Fruit fly (Drosophila melanogaster) whole organism, embryonic: ENCODE results near the gene CG5973.
A peak's percentile ranks its signal among the peaks of the same experiment; 100 is the strongest.

Experiments
- B-H2 ChIP-seq: fragments of 200-800 bp; sonication (Bioruptor generic); optimal IDR thresholded peaks from 2 replicates; lab custom pipeline; 2018; ENCODE audit warnings: missing biosample characterization, mild to moderate bottlenecking, missing genetic modification characterization
- BEAF-32 ChIP-seq: fragments of 200-800 bp; sonication (Bioruptor generic); optimal IDR thresholded peaks from 3 replicates; lab custom pipeline; 2017; ENCODE audit warnings: missing biosample characterization, missing genetic modification characterization, mild to moderate bottlenecking, moderate library complexity, missing genetic modification reagents
- BtbVII ChIP-seq: fragments of 200-800 bp; sonication (Bioruptor generic); optimal IDR thresholded peaks from 3 replicates; lab custom pipeline; 2017; ENCODE audit warnings: missing biosample characterization, mild to moderate bottlenecking, missing genetic modification characterization
- Bteb2 ChIP-seq: fragments of 200-800 bp; sonication (Bioruptor generic); optimal IDR thresholded peaks from 2 replicates; lab custom pipeline; 2016; ENCODE audit warnings: missing biosample characterization, missing genetic modification characterization
- CG10267 ChIP-seq: fragments of 200-800 bp; sonication (Bioruptor generic); optimal IDR thresholded peaks from 2 replicates; lab custom pipeline; 2018; ENCODE audit warnings: missing biosample characterization, mild to moderate bottlenecking, missing genetic modification characterization, moderate library complexity
- CG10462 ChIP-seq: fragments of 200-800 bp; sonication (Bioruptor generic); optimal IDR thresholded peaks from 2 replicates; lab custom pipeline; 2016; ENCODE audit warnings: missing biosample characterization, missing genetic modification characterization
- CG10543 ChIP-seq: fragments of 200-800 bp; sonication (Bioruptor generic); optimal IDR thresholded peaks from 3 replicates; lab custom pipeline; 2017; ENCODE audit warnings: missing biosample characterization, mild to moderate bottlenecking, missing genetic modification characterization, moderate library complexity
- CG10654 ChIP-seq: fragments of 200-800 bp; sonication (Bioruptor generic); optimal IDR thresholded peaks from 2 replicates; lab custom pipeline; 2016; ENCODE audit warnings: missing biosample characterization, missing genetic modification characterization
- CG10959 ChIP-seq: fragments of 200-800 bp; sonication (Bioruptor generic); IDR thresholded peaks from 2 replicates; pipeline ENCODE4 v1.3.6; 2022; ENCODE audit warnings: missing biosample characterization, missing genetic modification characterization
- CG11085 ChIP-seq: fragments of 200-800 bp; sonication (Bioruptor generic); IDR thresholded peaks from 2 replicates; pipeline ENCODE4 v1.3.6; 2022; ENCODE audit warnings: missing biosample characterization, missing genetic modification characterization
- CG12769 ChIP-seq: fragments of 200-800 bp; sonication (Bioruptor generic); optimal IDR thresholded peaks from 2 replicates; lab custom pipeline; 2019; ENCODE audit warnings: missing biosample characterization, mild to moderate bottlenecking, missing genetic modification characterization, moderate library complexity
- CG14441 ChIP-seq: fragments of 200-800 bp; sonication (Bioruptor generic); IDR thresholded peaks from 2 replicates; pipeline ENCODE4 v1.3.6; 2022; ENCODE audit warnings: missing biosample characterization, missing genetic modification characterization
- CG14667 ChIP-seq: fragments of 200-800 bp; sonication (Bioruptor generic); IDR thresholded peaks from 2 replicates; pipeline ENCODE4 v1.3.6; 2022; ENCODE audit warnings: missing biosample characterization, missing genetic modification characterization
- CG15514 ChIP-seq: fragments of 200-800 bp; sonication (Bioruptor generic); optimal IDR thresholded peaks from 3 replicates; lab custom pipeline; 2017; ENCODE audit warnings: missing biosample characterization, missing genetic modification characterization, mild to moderate bottlenecking, moderate library complexity, missing genetic modification reagents
- CG15696 ChIP-seq: fragments of 200-800 bp; sonication (Bioruptor generic); optimal IDR thresholded peaks from 2 replicates; lab custom pipeline; 2019; ENCODE audit warnings: missing biosample characterization, mild to moderate bottlenecking, missing genetic modification characterization, moderate library complexity
- CG1647 ChIP-seq: fragments of 200-800 bp; sonication (Bioruptor generic); optimal IDR thresholded peaks from 3 replicates; lab custom pipeline; 2016; ENCODE audit warnings: missing biosample characterization, missing genetic modification characterization
- CG17385 ChIP-seq: fragments of 200-800 bp; sonication (Bioruptor generic); optimal IDR thresholded peaks from 3 replicates; lab custom pipeline; 2018; ENCODE audit warnings: missing biosample characterization, mild to moderate bottlenecking, missing genetic modification characterization
- CG30020 ChIP-seq: fragments of 200-800 bp; optimal IDR thresholded peaks from 2 replicates; lab custom pipeline; 2019; ENCODE audit warnings: missing biosample characterization, mild to moderate bottlenecking, missing genetic modification characterization, moderate library complexity
- CG31441 ChIP-seq: fragments of 200-800 bp; sonication (Bioruptor generic); IDR thresholded peaks from 2 replicates; pipeline ENCODE4 v1.3.6; 2022; ENCODE audit warnings: missing biosample characterization, missing genetic modification characterization
- CG32532 ChIP-seq: fragments of 200-800 bp; sonication (Bioruptor generic); IDR thresholded peaks from 2 replicates; pipeline ENCODE4 v1.3.6; 2022; ENCODE audit warnings: missing biosample characterization, missing genetic modification characterization
- CG33557 ChIP-seq: fragments of 200-800 bp; sonication (Bioruptor generic); optimal IDR thresholded peaks from 2 replicates; lab custom pipeline; 2019; ENCODE audit warnings: missing biosample characterization, mild to moderate bottlenecking, missing genetic modification characterization, moderate library complexity
- CG3995 ChIP-seq: fragments of 200-800 bp; sonication (Bioruptor generic); optimal IDR thresholded peaks from 3 replicates; lab custom pipeline; 2016; ENCODE audit warnings: missing biosample characterization, missing genetic modification characterization
- CG4854 ChIP-seq: fragments of 200-800 bp; sonication (Bioruptor generic); optimal IDR thresholded peaks from 2 replicates; lab custom pipeline; 2016; ENCODE audit warnings: missing biosample characterization, missing genetic modification characterization, inconsistent platforms
- CG8290 ChIP-seq, 3 experiments: fragments of 200-800 bp; sonication (Bioruptor generic); optimal IDR thresholded peaks; 2 replicates each; lab custom pipeline; 2016 to 2019; ENCODE audit warnings: missing biosample characterization in 3 of 3, missing genetic modification characterization in 3 of 3, mild to moderate bottlenecking in 2 of 3, moderate library complexity in 1 of 3
- CG8478 ChIP-seq: fragments of >200 bp; optimal IDR thresholded peaks from 2 replicates; lab custom pipeline; 2018
- Dbx ChIP-seq: fragments of 200-800 bp; sonication (Bioruptor generic); IDR thresholded peaks from 3 replicates; pipeline ENCODE4 v1.3.6; 2022; ENCODE audit warnings: missing biosample characterization, missing genetic modification characterization
- Gsc ChIP-seq: fragments of 200-800 bp; sonication (Bioruptor generic); IDR thresholded peaks from 2 replicates; pipeline ENCODE4 v1.3.6; 2022; ENCODE audit warnings: missing biosample characterization, missing genetic modification characterization
- HLHmδ ChIP-seq: fragments of 200-800 bp; sonication (Bioruptor generic); optimal IDR thresholded peaks from 2 replicates; lab custom pipeline; 2018; ENCODE audit warnings: missing biosample characterization, mild to moderate bottlenecking, missing genetic modification characterization, moderate library complexity
- HmgZ ChIP-seq: fragments of 200-800 bp; sonication (Bioruptor generic); optimal IDR thresholded peaks from 2 replicates; lab custom pipeline; 2018; ENCODE audit warnings: missing biosample characterization, mild to moderate bottlenecking, missing genetic modification characterization
- Kr ChIP-seq: fragments of 200-800 bp; sonication (Bioruptor generic); optimal IDR thresholded peaks from 2 replicates; lab custom pipeline; 2017; ENCODE audit warnings: missing biosample characterization, mild to moderate bottlenecking, missing genetic modification characterization
- NfI ChIP-seq: fragments of 200-800 bp; sonication (Bioruptor generic); optimal IDR thresholded peaks from 3 replicates; lab custom pipeline; 2018; ENCODE audit warnings: missing biosample characterization, mild to moderate bottlenecking, missing genetic modification characterization, moderate library complexity
- Pdp1 ChIP-seq, 2 experiments: fragments of 200-800 bp; sonication (Bioruptor generic); optimal IDR thresholded peaks; 3 replicates each; lab custom pipeline; 2016; ENCODE audit warnings: missing biosample characterization in 2 of 2, missing genetic modification characterization in 2 of 2, mild to moderate bottlenecking in 1 of 2, moderate library complexity in 1 of 2
- Rfx ChIP-seq: fragments of 200-800 bp; sonication (Bioruptor generic); IDR thresholded peaks from 2 replicates; pipeline ENCODE4 v1.3.6; 2022; ENCODE audit warnings: missing biosample characterization, missing genetic modification characterization
- Sox100B ChIP-seq: fragments of 200-800 bp; sonication (Bioruptor generic); optimal IDR thresholded peaks from 3 replicates; lab custom pipeline; 2018; ENCODE audit warnings: missing biosample characterization, mild to moderate bottlenecking, missing genetic modification characterization
- abd-A ChIP-seq: fragments of 200-800 bp; sonication (Bioruptor generic); optimal IDR thresholded peaks from 3 replicates; lab custom pipeline; 2019; ENCODE audit warnings: missing biosample characterization, mild to moderate bottlenecking, missing genetic modification characterization, moderate library complexity
- ap ChIP-seq: fragments of 200-800 bp; sonication (Bioruptor generic); IDR thresholded peaks from 2 replicates; pipeline ENCODE4 v1.3.6; 2022; ENCODE audit warnings: missing biosample characterization, missing genetic modification characterization
- ash1 ChIP-seq: fragments of 200-800 bp; sonication (Bioruptor generic); optimal IDR thresholded peaks from 2 replicates; lab custom pipeline; 2018; ENCODE audit warnings: missing biosample characterization, mild to moderate bottlenecking, missing genetic modification characterization
- btn ChIP-seq: fragments of 200-800 bp; sonication (Bioruptor generic); optimal IDR thresholded peaks from 2 replicates; lab custom pipeline; 2016; ENCODE audit warnings: missing biosample characterization, missing genetic modification characterization
- croc ChIP-seq: fragments of 200-800 bp; sonication (Bioruptor generic); conservative IDR thresholded peaks from 3 replicates; pipeline ENCODE4 v1.3.6; 2022; ENCODE audit warnings: missing biosample characterization, missing genetic modification characterization
- dmrt11E ChIP-seq: fragments of 200-800 bp; sonication (Bioruptor generic); optimal IDR thresholded peaks from 3 replicates; lab custom pipeline; 2018; ENCODE audit warnings: missing biosample characterization, mild to moderate bottlenecking, missing genetic modification characterization, moderate library complexity
- dpn ChIP-seq, 2 experiments: fragments of 200-800 bp; sonication (Bioruptor generic); optimal IDR thresholded peaks; 3 replicates each; lab custom pipeline; 2016; ENCODE audit warnings: missing biosample characterization in 2 of 2, missing genetic modification characterization in 2 of 2
- en ChIP-seq: fragments of 200-800 bp; sonication (Bioruptor generic); optimal IDR thresholded peaks from 2 replicates; lab custom pipeline; 2016; ENCODE audit warnings: missing biosample characterization, missing genetic modification characterization
- gsb-n ChIP-seq: fragments of 200-800 bp; sonication (Bioruptor generic); optimal IDR thresholded peaks from 3 replicates; lab custom pipeline; 2018; ENCODE audit warnings: missing biosample characterization, mild to moderate bottlenecking, missing genetic modification characterization
- h ChIP-seq: fragments of >200 bp; optimal IDR thresholded peaks from 2 replicates; lab custom pipeline; 2017
- jumu ChIP-seq: fragments of 200-800 bp; sonication (Bioruptor generic); optimal IDR thresholded peaks from 3 replicates; lab custom pipeline; 2016; ENCODE audit warnings: missing biosample characterization, missing genetic modification characterization
- lab ChIP-seq: fragments of 200-800 bp; sonication (Bioruptor generic); optimal IDR thresholded peaks from 3 replicates; lab custom pipeline; 2017; ENCODE audit warnings: missing biosample characterization, missing genetic modification characterization, mild to moderate bottlenecking, moderate library complexity, missing genetic modification reagents
- mam ChIP-seq: fragments of 200-800 bp; sonication (Bioruptor generic); optimal IDR thresholded peaks from 3 replicates; lab custom pipeline; 2016; ENCODE audit warnings: missing biosample characterization, missing genetic modification characterization
- pfk ChIP-seq: fragments of 200-800 bp; sonication (Bioruptor generic); optimal IDR thresholded peaks from 2 replicates; lab custom pipeline; 2018; ENCODE audit warnings: missing biosample characterization, mild to moderate bottlenecking, missing genetic modification characterization, moderate library complexity
- pho ChIP-seq: fragments of 200-800 bp; sonication (Bioruptor generic); optimal IDR thresholded peaks from 2 replicates; lab custom pipeline; 2016; ENCODE audit warnings: missing biosample characterization, missing genetic modification characterization
- slou ChIP-seq: fragments of 200-800 bp; sonication (Bioruptor generic); optimal IDR thresholded peaks from 3 replicates; lab custom pipeline; 2016; ENCODE audit warnings: missing biosample characterization, missing genetic modification characterization

CG5973 gene

dm6 chr2L:7427067-7427785, 10.1 kb upstream of the CG5973 start (continued):
- TF ChIP-seq Pdp1 (GFP tag; optimal IDR thresholded peaks at IDR 0.05; lab: Kevin White, UChicago) = peak in 1 of 2 experiments; percentile 99
- peak; percentile 43 for TF ChIP-seq lab (GFP tag; lab: Kevin White, UChicago)
- TF ChIP-seq HLHmδ = no peak
- no peak for TF ChIP-seq en
- TF ChIP-seq CG3995 (GFP tag; lab: Kevin White, UChicago) = no peak
- TF ChIP-seq CG33557 (GFP tag; lab: Kevin White, UChicago) = no peak
- no peak for TF ChIP-seq CG4854 (GFP tag; lab: Kevin White, UChicago)
- TF ChIP-seq Sox100B (GFP tag; lab: Kevin White, UChicago) = no peak
- TF ChIP-seq CG30020 (tag; lab: Kevin White, UChicago) = no peak
- no peak for TF ChIP-seq BtbVII (GFP tag; lab: Kevin White, UChicago)
- no peak for TF ChIP-seq CG32532 (GFP tag; lab: Robert Waterston, UW)
- no peak for TF ChIP-seq abd-A (tag; lab: Kevin White, UChicago)
- no peak for TF ChIP-seq CG11085 (GFP tag; lab: Robert Waterston, UW)
- no peak for TF ChIP-seq CG10654 (GFP tag; lab: Kevin White, UChicago)
- no peak for TF ChIP-seq CG10267 (tag; lab: Kevin White, UChicago)
- no peak for TF ChIP-seq mam
- TF ChIP-seq CG14667 (GFP tag; lab: Robert Waterston, UW) = no peak
- TF ChIP-seq CG15696 (tag; lab: Kevin White, UChicago) = no peak
- no peak for TF ChIP-seq Kr (GFP tag; lab: Kevin White, UChicago)
- TF ChIP-seq NfI (GFP tag; lab: Kevin White, UChicago) = no peak
- TF ChIP-seq CG10543 = peak; percentile 61
- TF ChIP-seq CG8478 (lab: Kevin White, UChicago) = no peak
- no peak for TF ChIP-seq CG1647
- no peak for TF ChIP-seq dmrt11E
- TF ChIP-seq croc = no peak
- no peak for TF ChIP-seq B-H2 (GFP tag; lab: Kevin White, UChicago)
- no peak for TF ChIP-seq dpn (GFP tag; optimal IDR thresholded peaks at IDR 0.05; lab: Kevin White, UChicago)
- TF ChIP-seq CG31441 = no peak
- TF ChIP-seq Bteb2 (GFP tag; lab: Kevin White, UChicago) = no peak
- no peak for TF ChIP-seq jumu (GFP tag; lab: Kevin White, UChicago)
- no peak for TF ChIP-seq ap (GFP tag; lab: Robert Waterston, UW)
- no peak for TF ChIP-seq pho
- no peak for TF ChIP-seq gsb-n (tag; lab: Kevin White, UChicago)
- no peak for TF ChIP-seq CG8290 (GFP tag; optimal IDR thresholded peaks at IDR 0.05; lab: Kevin White, UChicago)
- TF ChIP-seq CG8290 (tag; optimal IDR thresholded peaks at IDR 0.05; lab: Kevin White, UChicago) = peak in 1 of 2 experiments; percentile 38
- no peak for TF ChIP-seq slou (GFP tag; lab: Kevin White, UChicago)
- no peak for TF ChIP-seq CG17385 (GFP tag; lab: Kevin White, UChicago)
- no peak for TF ChIP-seq CG15514 (GFP tag; lab: Kevin White, UChicago)
- TF ChIP-seq ash1 (GFP tag; lab: Kevin White, UChicago) = no peak
- TF ChIP-seq BEAF-32 (GFP tag; lab: Kevin White, UChicago) = no peak
- no peak for TF ChIP-seq h (lab: Kevin White, UChicago)
- TF ChIP-seq CG14441 = no peak
- TF ChIP-seq HmgZ (tag; lab: Kevin White, UChicago) = peak; percentile 27
- no peak for TF ChIP-seq CG10462 (GFP tag; lab: Kevin White, UChicago)
- no peak for TF ChIP-seq CG10959 (GFP tag; lab: Robert Waterston, UW)
- TF ChIP-seq Rfx = no peak
- no peak for TF ChIP-seq Gsc (GFP tag; lab: Robert Waterston, UW)
- TF ChIP-seq CG12769 (tag; lab: Kevin White, UChicago) = peak; percentile 81
- TF ChIP-seq pfk (GFP tag; lab: Kevin White, UChicago) = peak; percentile 35
- TF ChIP-seq btn = no peak
- 0 out of 3 replicates have a peak, but pooled peaks have one; percentile 7 for TF ChIP-seq Dbx (GFP tag; lab: Robert Waterston, UW)
